Worm (Caenorhabditis elegans): ENCODE data around the gene F40F12.9.
A peak's percentile ranks its signal among the peaks of the same experiment; 100 is the strongest.

The F40F12.9 gene

ce11 chrIII:9878828-9879227, 32.3 kb upstream of the F40F12.9 start, which contains the start of gene ZK757.2:
TSS of gene ZK757.2 (minus strand) at chrIII:9878928.
- TF ChIP-seq nhr-10 (tag; optimal IDR thresholded peaks at IDR 0.05), result no peak
- TF ChIP-seq sma-3 (GFP tag; optimal IDR thresholded peaks at IDR 0.05), result no peak
- no peak for TF ChIP-seq lin-39 (tag; optimal IDR thresholded peaks at IDR 0.05)
- no peak for TF ChIP-seq snpc-4 (tag; optimal IDR thresholded peaks at IDR 0.05)
- TF ChIP-seq zag-1 (tag; optimal IDR thresholded peaks at IDR 0.05), result no peak
- no peak for TF ChIP-seq ztf-4 (tag; optimal IDR thresholded peaks at IDR 0.05)
- TF ChIP-seq blmp-1 (tag; optimal IDR thresholded peaks at IDR 0.05; ENCODE audit: insufficient read depth), result no peak
- TF ChIP-seq egl-27 (tag; optimal IDR thresholded peaks at IDR 0.05), result no peak
- no peak for TF ChIP-seq elt-1 (tag; optimal IDR thresholded peaks at IDR 0.05)
- no peak for TF ChIP-seq nhr-237 (tag; optimal IDR thresholded peaks at IDR 0.05)
- no peak for TF ChIP-seq gmeb-1 (tag; optimal IDR thresholded peaks at IDR 0.05)
- no peak for TF ChIP-seq nhr-77 (tag; optimal IDR thresholded peaks at IDR 0.05)
- no peak for TF ChIP-seq lin-13 (GFP tag; optimal IDR thresholded peaks at IDR 0.05)
- no peak for TF ChIP-seq peb-1 (tag; optimal IDR thresholded peaks at IDR 0.05)
- no peak for TF ChIP-seq F13H6.1 (tag; optimal IDR thresholded peaks at IDR 0.05)

- TF ChIP-seq fos-1 (tag; optimal IDR thresholded peaks at IDR 0.05), result no peak
- no peak for TF ChIP-seq nhr-10 (tag; optimal IDR thresholded peaks at IDR 0.05)
- TF ChIP-seq lin-13 (GFP tag; optimal IDR thresholded peaks at IDR 0.05), result no peak
- TF ChIP-seq sem-4 (tag; optimal IDR thresholded peaks at IDR 0.05), result no peak
- peak; percentile 52 for TF ChIP-seq nhr-129 (tag; optimal IDR thresholded peaks at IDR 0.05)
- no peak for TF ChIP-seq lsy-2 (tag; optimal IDR thresholded peaks at IDR 0.05)
- peak; percentile 45 for TF ChIP-seq F13H6.1 (tag; optimal IDR thresholded peaks at IDR 0.05)
- TF ChIP-seq ama-1 (optimal IDR thresholded peaks at IDR 0.05), result no peak
- no peak for TF ChIP-seq ceh-82 (tag; optimal IDR thresholded peaks at IDR 0.05)
- TF ChIP-seq snpc-4 (tag; optimal IDR thresholded peaks at IDR 0.05), result no peak
- TF ChIP-seq blmp-1 (tag; optimal IDR thresholded peaks at IDR 0.05; ENCODE audit: insufficient read depth), result no peak
- peak; percentile 35 for TF ChIP-seq C34F6.9 (tag; optimal IDR thresholded peaks at IDR 0.05)
- TF ChIP-seq gmeb-1 (tag; optimal IDR thresholded peaks at IDR 0.05), result no peak
Measured at ce11 chrIII:9885609-9886008, 25.5 kb upstream of the F40F12.9 start.

ce11 chrIII:9886323-9886722, 24.8 kb upstream of the F40F12.9 start:
- TF ChIP-seq C34F6.9 (tag; optimal IDR thresholded peaks at IDR 0.05), result peak; percentile 1
- TF ChIP-seq F13H6.1 (tag; optimal IDR thresholded peaks at IDR 0.05), result no peak

DNA sequence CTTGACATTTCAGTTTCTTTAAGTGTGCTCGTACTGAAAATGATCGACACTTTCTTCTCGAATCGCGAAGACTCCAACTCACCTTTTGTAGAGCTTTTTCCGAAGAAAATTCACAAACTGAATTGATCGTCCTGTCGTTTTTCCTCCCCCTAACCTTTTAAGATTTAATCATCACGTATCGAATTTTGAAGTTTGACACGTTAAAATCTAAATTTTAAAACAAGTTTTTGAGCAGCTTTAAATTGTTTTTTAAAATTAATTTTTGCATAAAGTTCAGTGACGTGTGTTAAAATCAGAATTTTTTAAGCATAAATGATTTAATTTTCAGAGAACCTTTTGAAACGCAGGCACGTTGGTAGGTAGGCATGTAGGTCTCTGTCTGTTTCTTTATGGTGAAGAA, 19.8 kb upstream of the F40F12.9 start, which contains the start of gene alg-4:
alg-4 (minus strand) TSS at position 101 of the 400 bp plus-strand sequence.
- no peak for TF ChIP-seq nhr-10 (tag; optimal IDR thresholded peaks at IDR 0.05)
- no peak for TF ChIP-seq crh-2 (tag; optimal IDR thresholded peaks at IDR 0.05)
- TF ChIP-seq zag-1 (tag; optimal IDR thresholded peaks at IDR 0.05), result no peak
- TF ChIP-seq ZK546.5 (tag; optimal IDR thresholded peaks at IDR 0.05), result no peak
- TF ChIP-seq C34F6.9 (tag; optimal IDR thresholded peaks at IDR 0.05), result no peak
- TF ChIP-seq alr-1 (tag; optimal IDR thresholded peaks at IDR 0.05), result no peak
- no peak for TF ChIP-seq ceh-82 (tag; optimal IDR thresholded peaks at IDR 0.05)
- TF ChIP-seq unc-55 (GFP tag; optimal IDR thresholded peaks at IDR 0.05), result no peak
- no peak for TF ChIP-seq lin-13 (GFP tag; optimal IDR thresholded peaks at IDR 0.05)
- no peak for TF ChIP-seq nhr-77 (tag; optimal IDR thresholded peaks at IDR 0.05)
- no peak for TF ChIP-seq sma-3 (GFP tag; optimal IDR thresholded peaks at IDR 0.05)
- no peak for TF ChIP-seq ama-1 (optimal IDR thresholded peaks at IDR 0.05)
- no peak for TF ChIP-seq ceh-16 (tag; optimal IDR thresholded peaks at IDR 0.05)
- TF ChIP-seq nhr-23 (tag; optimal IDR thresholded peaks at IDR 0.05), result no peak
- TF ChIP-seq nhr-237 (tag; optimal IDR thresholded peaks at IDR 0.05), result no peak
- no peak for TF ChIP-seq R02D3.7 (tag; optimal IDR thresholded peaks at IDR 0.05)
- TF ChIP-seq nhr-129 (tag; optimal IDR thresholded peaks at IDR 0.05), result no peak

- no peak for TF ChIP-seq sma-3 (GFP tag; optimal IDR thresholded peaks at IDR 0.05)
- no peak for TF ChIP-seq F13H6.1 (tag; optimal IDR thresholded peaks at IDR 0.05)
- TF ChIP-seq nhr-237 (tag; optimal IDR thresholded peaks at IDR 0.05), result no peak
- no peak for TF ChIP-seq C34F6.9 (tag; optimal IDR thresholded peaks at IDR 0.05)
- TF ChIP-seq elt-1 (tag; optimal IDR thresholded peaks at IDR 0.05), result no peak
- TF ChIP-seq aly-2 (tag; optimal IDR thresholded peaks at IDR 0.05), result no peak
- no peak for TF ChIP-seq lin-11 (tag; optimal IDR thresholded peaks at IDR 0.05)
- no peak for TF ChIP-seq gmeb-1 (tag; optimal IDR thresholded peaks at IDR 0.05)
- no peak for TF ChIP-seq unc-62 (GFP tag; optimal IDR thresholded peaks at IDR 0.05)
- TF ChIP-seq lin-39 (tag; optimal IDR thresholded peaks at IDR 0.05), result no peak
- TF ChIP-seq mdl-1 (tag; optimal IDR thresholded peaks at IDR 0.05), result no peak
- no peak for TF ChIP-seq skn-1 (tag; optimal IDR thresholded peaks at IDR 0.05)
- no peak for TF ChIP-seq mab-5 (tag; optimal IDR thresholded peaks at IDR 0.05)
- TF ChIP-seq nhr-10 (tag; optimal IDR thresholded peaks at IDR 0.05), result no peak
Measured at ce11 chrIII:9892855-9893254, 18.3 kb upstream of the F40F12.9 start, which contains the start of gene mam-7. TSS of gene mam-7 (plus strand) at chrIII:9893155.

Measured in whole organism, L2 larva.